Worm (Caenorhabditis elegans) whole organism, late embryonic: ENCODE data around the gene Y39B6A.34.

Experiments
- C08G9.2 ChIP-seq: sonication (generic microtip); optimal IDR thresholded peaks from 2 replicates; lab custom pipeline; 2016; ENCODE audit warnings: mild to moderate bottlenecking, missing genetic modification characterization, moderate library complexity, missing compliant biosample characterization
- F13H6.1 ChIP-seq: sonication (generic microtip); optimal IDR thresholded peaks from 2 replicates; lab custom pipeline; 2016; ENCODE audit warnings: missing genetic modification characterization, missing compliant biosample characterization
- K09A11.1 ChIP-seq: sonication (generic microtip); optimal IDR thresholded peaks from 2 replicates; lab custom pipeline; 2017; ENCODE audit warnings: antibody characterized with exemption, mild to moderate bottlenecking, missing genetic modification characterization, missing compliant biosample characterization; ENCODE audit not compliant: insufficient read depth
- ceh-19 ChIP-seq: fragments of 200-800 bp; sonication (Bioruptor generic); optimal IDR thresholded peaks from 2 replicates; lab custom pipeline; 2018; ENCODE audit warnings: mild to moderate bottlenecking, missing genetic modification characterization, missing compliant biosample characterization
- ceh-22 ChIP-seq: sonication (generic microtip); optimal IDR thresholded peaks from 2 replicates; lab custom pipeline; 2017; ENCODE audit warnings: missing biosample characterization, missing genetic modification characterization
- ceh-24 ChIP-seq: sonication (generic microtip); optimal IDR thresholded peaks from 2 replicates; lab custom pipeline; 2016; ENCODE audit warnings: mild to moderate bottlenecking, missing genetic modification characterization, missing compliant biosample characterization
- ceh-34 ChIP-seq: sonication (generic microtip); optimal IDR thresholded peaks from 2 replicates; lab custom pipeline; 2016; ENCODE audit warnings: mild to moderate bottlenecking, missing genetic modification characterization, missing compliant biosample characterization
- ceh-45 ChIP-seq: fragments of 200-800 bp; sonication (Bioruptor generic); IDR thresholded peaks from 2 replicates; pipeline ENCODE4 v1.3.6; 2022; ENCODE audit warnings: missing genetic modification reagents, missing genetic modification characterization, missing compliant biosample characterization
- ceh-48 ChIP-seq: sonication (generic microtip); optimal IDR thresholded peaks from 2 replicates; lab custom pipeline; 2016; ENCODE audit warnings: missing genetic modification characterization, inconsistent platforms, missing compliant biosample characterization
- ceh-6 ChIP-seq: fragments of 200-800 bp; sonication (Bioruptor generic); optimal IDR thresholded peaks from 2 replicates; lab custom pipeline; 2018; ENCODE audit warnings: mild to moderate bottlenecking, missing genetic modification characterization, missing compliant biosample characterization
- dmd-4 ChIP-seq: sonication (generic microtip); optimal IDR thresholded peaks from 2 replicates; lab custom pipeline; 2016; ENCODE audit warnings: borderline replicate concordance, missing genetic modification characterization, missing compliant biosample characterization
- elt-4 ChIP-seq: sonication (generic microtip); optimal IDR thresholded peaks from 2 replicates; lab custom pipeline; 2016; ENCODE audit warnings: missing genetic modification characterization, missing compliant biosample characterization
- eyg-1 ChIP-seq: sonication (generic microtip); optimal IDR thresholded peaks from 2 replicates; lab custom pipeline; 2016; ENCODE audit warnings: missing genotype, missing genetic modification characterization, missing compliant biosample characterization
- fkh-6 ChIP-seq: sonication (generic microtip); optimal IDR thresholded peaks from 2 replicates; lab custom pipeline; 2016; ENCODE audit warnings: missing genetic modification characterization, missing compliant biosample characterization
- gmeb-2 ChIP-seq: sonication (generic microtip); optimal IDR thresholded peaks from 2 replicates; lab custom pipeline; 2016; ENCODE audit warnings: missing genetic modification characterization, inconsistent platforms, missing compliant biosample characterization
- hlh-13 ChIP-seq: fragments of 200-800 bp; sonication (Bioruptor generic); optimal IDR thresholded peaks from 2 replicates; lab custom pipeline; 2018; ENCODE audit warnings: mild to moderate bottlenecking, missing genetic modification characterization, missing compliant biosample characterization
- nfya-1 ChIP-seq: sonication (generic microtip); optimal IDR thresholded peaks from 2 replicates; lab custom pipeline; 2017; ENCODE audit warnings: missing genetic modification characterization, mild to moderate bottlenecking, missing compliant biosample characterization, antibody characterized with exemption, moderate library complexity
- nhr-232 ChIP-seq: sonication (generic microtip); optimal IDR thresholded peaks from 2 replicates; lab custom pipeline; 2016; ENCODE audit warnings: missing genetic modification characterization, missing compliant biosample characterization
- npax-4 ChIP-seq: sonication (generic microtip); optimal IDR thresholded peaks from 2 replicates; lab custom pipeline; 2016; ENCODE audit warnings: missing genetic modification characterization, missing compliant biosample characterization
- pha-4 ChIP-seq: fragments of 150-350 bp; optimal IDR thresholded peaks from 2 replicates; lab custom pipeline; 2018; ENCODE audit warnings: missing biosample characterization, missing genetic modification reagents, missing genetic modification characterization
- pros-1 ChIP-seq: fragments of 150-350 bp; optimal IDR thresholded peaks from 2 replicates; lab custom pipeline; 2014; ENCODE audit warnings: missing biosample characterization, missing genetic modification reagents, missing genetic modification characterization
- ref-2 ChIP-seq: sonication (generic microtip); optimal IDR thresholded peaks from 2 replicates; lab custom pipeline; 2016; ENCODE audit warnings: missing genetic modification characterization, missing compliant biosample characterization
- rnt-1 ChIP-seq: sonication (generic microtip); optimal IDR thresholded peaks from 2 replicates; lab custom pipeline; 2016; ENCODE audit warnings: missing genetic modification characterization, missing compliant biosample characterization
- sdc-2 ChIP-seq: sonication (generic microtip); optimal IDR thresholded peaks from 2 replicates; lab custom pipeline; 2016; ENCODE audit warnings: missing genotype, missing genetic modification characterization, missing compliant biosample characterization
- sox-4 ChIP-seq: sonication (generic microtip); optimal IDR thresholded peaks from 2 replicates; lab custom pipeline; 2017; ENCODE audit warnings: mild to moderate bottlenecking, missing genetic modification characterization, inconsistent platforms, missing compliant biosample characterization
- syd-9 ChIP-seq: sonication (generic microtip); optimal IDR thresholded peaks from 2 replicates; lab custom pipeline; 2016; ENCODE audit warnings: mild to moderate bottlenecking, missing genetic modification characterization, moderate library complexity, missing compliant biosample characterization
- unc-86 ChIP-seq: sonication (generic microtip); optimal IDR thresholded peaks from 2 replicates; lab custom pipeline; 2016; ENCODE audit warnings: missing genetic modification characterization, missing compliant biosample characterization
- zip-5 ChIP-seq: sonication (generic microtip); optimal IDR thresholded peaks from 2 replicates; lab custom pipeline; 2016; ENCODE audit warnings: missing genetic modification characterization, missing compliant biosample characterization

Gene Y39B6A.34

DNA sequence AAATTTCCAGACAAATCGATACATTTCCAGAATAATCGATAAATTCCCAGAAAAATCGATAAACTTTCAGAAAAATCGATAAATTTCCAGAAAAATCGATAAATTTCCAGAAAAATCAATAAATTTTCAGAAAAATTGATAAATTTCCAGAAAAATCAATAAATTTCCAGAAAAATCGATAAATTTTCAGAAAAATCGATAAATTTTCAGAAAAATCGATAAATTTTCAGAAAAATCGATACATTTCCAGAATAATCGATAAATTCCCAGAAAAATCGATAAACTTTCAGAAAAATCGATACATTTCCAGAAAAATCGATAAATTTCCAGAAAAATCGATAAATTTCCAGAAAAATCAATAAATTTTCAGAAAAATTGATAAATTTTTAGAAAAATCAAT, 25.9 kb downstream of the Y39B6A.34 start:
- TF ChIP-seq ceh-48 (tag; lab: Kevin White, UChicago) = peak; percentile 52
- TF ChIP-seq, all 69 proteins: peak for 1; not testable (repeated sequence) for 68

DNA sequence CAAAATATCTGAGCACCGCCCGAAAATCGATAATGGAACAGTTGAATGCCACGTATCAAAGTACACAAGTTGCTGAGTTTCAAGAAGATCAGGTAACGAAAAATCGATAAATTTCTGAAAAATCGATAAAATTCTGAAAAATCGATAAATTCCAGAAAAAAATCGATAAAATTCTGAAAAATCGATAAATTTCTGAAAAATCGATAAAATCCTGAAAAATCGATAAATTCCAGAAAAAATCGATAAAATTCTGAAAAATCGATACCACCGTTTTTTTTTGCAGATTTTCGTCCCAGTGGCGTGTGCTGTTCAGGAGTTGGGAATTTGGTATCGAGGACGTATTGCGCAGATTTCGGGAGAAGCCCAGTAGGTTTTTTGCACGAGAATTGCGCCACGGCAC, 26.5 kb downstream of the Y39B6A.34 start:
- TF ChIP-seq ceh-48 (tag; lab: Kevin White, UChicago) (peak; percentile 68), ceh-24 (tag; lab: Kevin White, UChicago) (no peak)
- TF ChIP-seq, all 69 proteins: peak for 1

DNA sequence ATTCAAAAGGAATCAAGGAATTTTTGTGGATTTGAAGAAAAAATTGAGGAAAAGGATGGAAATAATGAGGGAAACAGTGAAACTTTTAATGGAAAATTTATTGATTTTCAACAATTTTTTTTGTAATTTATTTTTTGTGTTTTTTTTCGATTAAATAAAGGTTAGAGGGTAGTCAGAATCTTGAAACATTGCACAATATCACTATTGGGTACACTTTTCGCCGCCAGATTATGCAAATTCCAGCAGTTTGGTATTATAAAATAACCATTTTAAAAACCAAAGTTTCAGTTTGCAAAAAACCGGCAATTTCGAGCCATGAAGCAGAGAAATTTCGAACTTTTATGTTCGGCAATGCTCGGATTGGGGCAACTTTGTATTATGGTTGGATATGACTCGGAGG, 30.6 kb downstream of the Y39B6A.34 start, which contains the start of gene Y39B6A.27:
Y39B6A.27 (plus strand) TSS at position 301 of the 400 bp plus-strand sequence.
- TF ChIP-seq rnt-1 (tag; lab: Kevin White, UChicago) (no peak), F13H6.1 (tag; lab: Kevin White, UChicago) (no peak)
- TF ChIP-seq, all 69 proteins: peak for 0

DNA sequence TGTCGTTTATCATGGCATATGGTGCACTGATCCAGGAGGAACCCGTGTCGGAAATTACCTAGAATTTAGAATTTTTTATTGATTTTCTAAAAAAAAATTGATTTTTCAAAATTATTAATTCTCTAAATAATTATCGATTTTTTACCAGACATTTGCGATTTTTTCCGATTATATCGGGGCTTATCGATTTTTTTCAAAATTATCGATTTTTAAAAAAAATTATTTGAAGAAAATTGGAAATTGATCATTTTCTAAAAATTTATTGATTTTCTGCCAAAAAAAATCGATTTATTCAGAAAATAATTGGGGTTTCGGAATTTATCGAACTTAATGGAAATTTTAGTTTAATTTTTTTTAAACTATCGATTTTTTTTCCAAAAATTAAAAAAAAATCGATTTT, 35.2 kb downstream of the Y39B6A.34 start:
- TF ChIP-seq ceh-48 (tag; lab: Kevin White, UChicago) (peak; percentile 37), hlh-13 (GFP tag; lab: Kevin White, UChicago) (no peak)

DNA sequence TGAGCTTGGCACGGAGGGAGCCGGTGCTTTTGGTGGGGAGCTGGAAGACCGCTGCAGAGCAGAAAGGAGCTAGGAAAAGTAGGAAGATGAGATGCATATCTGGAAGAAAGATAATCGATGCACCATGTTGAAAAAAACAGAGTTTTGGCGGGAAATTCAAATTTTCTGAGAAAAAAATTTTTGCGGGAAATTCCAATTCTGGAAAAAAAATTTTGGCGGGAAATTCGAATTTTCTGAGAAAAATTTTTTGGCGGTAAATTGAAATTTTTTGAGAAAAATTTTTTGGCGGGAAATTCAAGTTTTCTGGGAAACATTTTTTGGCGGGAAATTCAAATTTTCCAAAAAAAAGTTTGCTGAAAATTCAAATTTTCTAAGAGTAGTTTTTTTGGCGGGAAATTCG, 36.4 kb downstream of the Y39B6A.34 start, which contains the start of gene asp-17:
asp-17 (minus strand) TSS at position 101 of the 400 bp plus-strand sequence.
- TF ChIP-seq zip-5 (no peak), elt-4 (tag; lab: Kevin White, UChicago) (no peak), eyg-1 (no peak), fkh-6 (tag; lab: Kevin White, UChicago) (no peak), sox-4 (tag; lab: Kevin White, UChicago) (no peak), ceh-6 (GFP tag; lab: Kevin White, UChicago) (no peak)

DNA sequence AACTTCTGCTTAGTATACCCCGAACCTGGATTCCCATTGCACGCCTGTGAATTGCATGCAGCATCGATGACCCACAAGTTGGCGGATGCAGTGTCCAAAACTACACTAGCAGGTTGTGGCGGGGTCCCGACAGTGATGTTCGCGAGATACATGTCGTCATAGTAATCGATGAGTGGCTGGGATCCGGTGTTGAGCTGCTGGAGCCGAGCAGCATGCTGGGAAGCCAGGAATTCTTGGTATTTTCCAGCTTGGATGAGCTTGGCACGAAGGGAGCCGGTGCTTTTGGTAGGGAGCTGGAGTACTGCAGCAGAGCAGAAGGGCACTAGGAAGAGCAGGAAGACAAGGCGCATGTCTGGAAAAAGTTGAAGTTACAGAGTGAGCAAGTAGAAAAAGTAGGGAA, 41.4 kb downstream of the Y39B6A.34 start, which contains the start of gene asp-16:
asp-16 (minus strand) TSS at position 350 of the 400 bp plus-strand sequence.
- TF ChIP-seq elt-4 (tag; lab: Kevin White, UChicago) (peak; percentile 18), ceh-45 (GFP tag; lab: Robert Waterston, UW) (no peak)

DNA sequence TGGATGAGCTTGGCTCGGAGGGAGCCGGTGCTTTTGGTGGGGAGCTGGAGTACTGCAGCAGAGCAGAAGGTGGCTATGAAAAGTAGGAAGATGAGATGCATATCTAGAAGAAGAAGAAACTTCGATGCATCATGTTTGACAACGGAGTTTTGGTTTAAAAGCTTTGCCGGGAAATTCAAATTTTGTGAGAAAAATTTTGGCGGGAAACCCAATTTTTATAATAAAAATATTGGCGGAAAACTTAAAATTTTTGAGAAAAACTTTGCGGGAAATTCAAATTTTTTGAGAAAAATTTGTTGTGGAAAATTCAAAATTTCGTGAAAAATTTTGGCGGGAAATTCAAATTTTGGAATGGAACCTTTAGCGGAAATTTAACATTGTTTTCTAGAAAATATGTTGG, 43.9 kb downstream of the Y39B6A.34 start, which contains the start of gene asp-15:
asp-15 (minus strand) TSS at position 101 of the 400 bp plus-strand sequence.
- no peak for TF ChIP-seq ceh-6 (GFP tag; lab: Kevin White, UChicago)
- TF ChIP-seq hlh-13 (GFP tag; lab: Kevin White, UChicago) = no peak
- TF ChIP-seq ceh-19 (GFP tag; lab: Kevin White, UChicago) = no peak
- TF ChIP-seq pros-1 (tag; lab: Kevin White, UChicago) = no peak
- no peak for TF ChIP-seq gmeb-2 (tag; lab: Kevin White, UChicago)

DNA sequence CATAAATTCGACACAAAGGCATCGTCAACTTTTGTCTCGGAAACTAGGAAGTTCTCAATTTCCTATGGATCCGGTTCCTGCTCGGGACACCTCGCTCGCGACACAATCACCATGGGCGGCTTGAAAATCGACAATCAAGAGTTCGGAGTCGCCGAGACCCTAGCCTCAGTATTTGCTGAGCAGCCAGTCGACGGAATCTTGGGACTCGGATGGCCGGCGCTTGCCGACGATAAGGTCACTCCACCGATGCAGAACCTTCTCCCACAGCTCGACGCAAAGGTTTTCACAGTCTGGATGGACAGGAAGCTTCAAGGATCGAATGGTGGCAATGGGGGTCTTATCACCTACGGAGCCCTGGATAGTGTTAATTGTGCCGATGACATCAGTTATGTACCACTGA, 46.6 kb downstream of the Y39B6A.34 start:
- no peak for TF ChIP-seq pha-4 (tag; lab: Kevin White, UChicago)
- TF ChIP-seq K09A11.1 = no peak

DNA sequence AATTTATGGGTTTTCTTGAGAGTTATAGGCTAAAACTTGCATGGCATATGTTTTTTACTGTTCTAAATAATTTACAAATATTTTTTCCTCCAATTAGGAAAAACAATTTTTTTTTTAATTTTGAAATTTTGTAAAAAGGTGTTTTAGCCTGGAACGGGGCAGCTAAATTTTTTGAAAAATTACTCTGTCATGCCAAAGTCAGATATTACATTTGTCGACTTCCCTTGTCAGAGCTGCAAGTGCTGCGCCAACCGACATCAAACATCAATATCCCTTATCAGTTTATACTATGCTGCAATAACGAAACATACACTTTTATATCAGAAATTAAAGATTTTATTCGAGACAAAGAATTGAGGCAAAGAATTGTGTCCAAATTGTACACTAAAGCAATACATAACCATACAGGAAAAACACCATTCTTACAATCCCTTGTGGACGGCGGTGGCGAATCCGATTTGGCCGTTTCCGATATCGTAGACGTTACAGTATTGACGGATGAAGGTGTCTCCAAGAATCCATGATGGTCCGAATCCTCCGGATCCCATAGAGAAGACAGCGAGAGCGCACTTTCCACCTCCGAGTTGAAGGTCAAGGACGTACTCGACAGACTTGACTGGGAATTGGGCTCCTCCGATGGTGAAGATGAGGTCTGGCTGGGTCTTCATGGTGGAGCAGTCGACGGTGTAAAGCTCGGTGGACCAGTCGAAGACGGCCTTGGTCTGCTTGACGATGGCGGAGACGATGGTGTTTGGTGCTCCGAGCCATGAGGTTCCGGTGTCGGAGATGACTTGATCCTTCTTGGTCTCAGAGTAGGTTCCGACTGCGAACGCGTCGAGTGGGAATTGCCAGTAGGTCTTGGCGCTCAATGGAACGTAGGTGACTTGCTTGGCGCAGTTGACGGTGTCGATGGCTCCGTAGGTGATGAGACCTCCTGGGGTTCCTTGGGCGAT, 48.6 kb downstream of the Y39B6A.34 start:
- no peak for TF ChIP-seq nhr-232 (tag; lab: Kevin White, UChicago)
- TF ChIP-seq sdc-2 = no peak
- TF ChIP-seq pros-1 (tag; lab: Kevin White, UChicago) = no peak
- no peak for TF ChIP-seq npax-4 (tag; lab: Kevin White, UChicago)
- TF ChIP-seq dmd-4 (tag; lab: Kevin White, UChicago) = no peak
- no peak for TF ChIP-seq nfya-1
- no peak for TF ChIP-seq ref-2 (tag; lab: Kevin White, UChicago)
- TF ChIP-seq ceh-19 (GFP tag; lab: Kevin White, UChicago) = no peak
- TF ChIP-seq pha-4 (tag; lab: Kevin White, UChicago) = no peak
- TF ChIP-seq eyg-1 = no peak
- TF ChIP-seq unc-86 (tag; lab: Kevin White, UChicago) = no peak
- TF ChIP-seq ceh-34 = no peak
- TF ChIP-seq ceh-22 (tag; lab: Kevin White, UChicago) = no peak
- TF ChIP-seq C08G9.2 = no peak
- no peak for TF ChIP-seq syd-9 (tag; lab: Kevin White, UChicago)
